Worm (Caenorhabditis elegans): ENCODE measurements around the gene bec-1.

The bec-1 gene

ce11 chrIV:5630156-5630555 is 34.1 kb downstream of the bec-1 start, which contains the start of gene srd-12:
srd-12 (minus strand) TSS chrIV:5630256.
- TF ChIP-seq fkh-8 (tag; optimal IDR thresholded peaks at IDR 0.05): no peak
- TF ChIP-seq fos-1 (tag; optimal IDR thresholded peaks at IDR 0.05): no peak

- TF ChIP-seq snu-23 (GFP tag; optimal IDR thresholded peaks at IDR 0.05) (no peak), nhr-76 (tag; optimal IDR thresholded peaks at IDR 0.05) (no peak), pag-3 (tag; optimal IDR thresholded peaks at IDR 0.05; ENCODE audit: borderline replicate concordance, insufficient read depth) (no peak), vab-15 (tag; optimal IDR thresholded peaks at IDR 0.05) (no peak), hpl-2 (GFP tag; optimal IDR thresholded peaks at IDR 0.05) (no peak), nhr-11 (tag; optimal IDR thresholded peaks at IDR 0.05) (no peak), lin-13 (GFP tag; optimal IDR thresholded peaks at IDR 0.05) (no peak), pax-3 (tag; optimal IDR thresholded peaks at IDR 0.05) (no peak), nhr-90 (tag; optimal IDR thresholded peaks at IDR 0.05; ENCODE audit: poor library complexity) (no peak), ceh-88 (GFP tag; IDR thresholded peaks at IDR 0.05) (no peak), isw-1 (GFP tag; IDR thresholded peaks at IDR 0.05) (no peak)
Measured at ce11 chrIV:5627056-5627455, 37.2 kb downstream of the bec-1 start, which contains the start of gene srsx-14. srsx-14 (minus strand) TSS chrIV:5627156.

DNA sequence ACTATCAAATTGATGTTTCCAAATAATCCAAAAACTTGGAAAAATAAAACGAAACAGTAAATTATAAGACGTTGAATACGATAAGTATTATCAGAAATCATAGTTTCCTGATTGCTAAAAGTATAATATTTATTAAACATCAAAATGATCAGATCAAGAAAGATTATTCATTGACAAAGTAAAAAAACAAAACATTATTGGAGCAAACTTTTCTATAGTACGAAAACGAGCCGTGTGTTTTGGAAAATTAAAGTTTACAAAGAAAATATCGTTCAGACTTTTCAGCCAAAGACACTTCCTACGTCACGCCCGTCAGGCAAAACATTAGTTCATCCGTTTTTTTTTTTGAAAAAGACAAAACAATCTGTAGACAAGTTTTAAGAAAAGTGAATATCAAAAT is 40.5 kb downstream of the bec-1 start, which contains the start of gene srsx-15:
Gene srsx-15, minus strand, starts transcription at position 101 of the 400 bp plus-strand sequence.
- no peak for TF ChIP-seq ama-1 (optimal IDR thresholded peaks at IDR 0.05)
- TF ChIP-seq sox-4 (tag; optimal IDR thresholded peaks at IDR 0.05): no peak
- no peak for TF ChIP-seq snu-23 (GFP tag; optimal IDR thresholded peaks at IDR 0.05)
- no peak for TF ChIP-seq isw-1 (GFP tag; IDR thresholded peaks at IDR 0.05)
- no peak for TF ChIP-seq nhr-20 (tag; optimal IDR thresholded peaks at IDR 0.05)
- no peak for TF ChIP-seq lin-39 (tag; optimal IDR thresholded peaks at IDR 0.05)
- no peak for TF ChIP-seq efl-1 (optimal IDR thresholded peaks at IDR 0.05)
- TF ChIP-seq efl-1 (GFP tag; optimal IDR thresholded peaks at IDR 0.05 in 1 of 2): peak in 1 of 2 experiments; percentile 72

ce11 chrIV:5619643-5620042 is 44.6 kb downstream of the bec-1 start, which contains the start of gene srsx-16:
srsx-16 (minus strand) TSS chrIV:5619743.
- TF ChIP-seq efl-1 (optimal IDR thresholded peaks at IDR 0.05): no peak
- TF ChIP-seq efl-1 (GFP tag; optimal IDR thresholded peaks at IDR 0.05 in 1 of 2): peak in 1 of 2 experiments; percentile 76
- TF ChIP-seq ceh-90 (tag; optimal IDR thresholded peaks at IDR 0.05): no peak

DNA sequence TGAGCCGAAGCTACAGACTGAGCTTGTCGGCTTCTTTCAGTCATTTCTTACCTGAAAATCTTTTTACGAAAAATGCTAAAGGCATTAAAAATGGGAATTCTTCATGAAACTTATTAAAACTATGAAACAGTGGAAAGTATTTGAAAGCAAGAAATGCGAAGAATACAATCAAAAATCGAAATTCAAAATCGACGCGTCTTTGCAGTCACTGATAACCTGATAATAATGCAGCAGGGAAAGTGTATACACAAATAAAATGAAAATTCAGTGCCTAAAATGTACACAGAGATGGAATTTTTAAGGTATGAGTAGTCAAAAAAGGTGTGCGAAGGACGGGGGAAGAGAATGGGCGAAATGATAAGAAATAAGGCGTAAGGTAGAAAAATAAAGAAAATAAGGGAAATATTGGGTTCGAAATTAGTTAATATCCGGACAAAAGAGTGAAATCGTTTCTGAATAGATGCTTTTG is 49.6 kb downstream of the bec-1 start, which contains the start of gene C39H7.4:
Gene C39H7.4, minus strand, starts transcription at position 51 of the 469 bp plus-strand sequence.
- TF ChIP-seq elt-2 (tag; optimal IDR thresholded peaks at IDR 0.05): peak; percentile 55
- TF ChIP-seq tlp-1 (tag; optimal IDR thresholded peaks at IDR 0.05): no peak
